Worm (Caenorhabditis elegans) whole organism, L1 larva: ENCODE measurements around the gene srh-234.

Source experiments
- Y116A8C.19 ChIP-seq: sonication (generic microtip); optimal IDR thresholded peaks from 2 replicates; lab custom pipeline; 2016; ENCODE audit warnings: missing compliant biosample characterization, missing genetic modification characterization, borderline replicate concordance
- blmp-1 ChIP-seq: fragments of 150-350 bp; optimal IDR thresholded peaks from 2 replicates; lab custom pipeline; 2014; ENCODE audit warnings: missing biosample characterization, missing genetic modification characterization
- ceh-88 ChIP-seq: fragments of 200-800 bp; sonication (Bioruptor generic); IDR thresholded peaks from 2 replicates; pipeline ENCODE4 v1.3.6; 2022; ENCODE audit warnings: missing genetic modification characterization, missing compliant biosample characterization
- ceh-90 ChIP-seq: sonication (generic microtip); optimal IDR thresholded peaks from 2 replicates; lab custom pipeline; 2016; ENCODE audit warnings: missing genetic modification characterization, missing compliant biosample characterization
- efl-1 ChIP-seq, 4 experiments: fragments of 150-350 bp; optimal IDR thresholded peaks in 3 of 4; peaks in 1 of 4; 1 replicate in 1 of 4; 2 replicates in 3 of 4; lab custom pipeline; 2014; ENCODE audit warnings: missing biosample characterization in 2 of 4, missing genetic modification characterization in 2 of 4, missing genetic modification reagents in 2 of 4
- efl-3 ChIP-seq: fragments of 200-800 bp; sonication (Bioruptor generic); optimal IDR thresholded peaks from 2 replicates; lab custom pipeline; 2018; ENCODE audit warnings: mild to moderate bottlenecking, missing genetic modification characterization, missing compliant biosample characterization
- egl-27 ChIP-seq, 2 experiments: fragments of 150-350 bp in 1 of 2; sonication (generic microtip); optimal IDR thresholded peaks; 3 replicates each; lab custom pipeline; 2017 to 2018; ENCODE audit warnings: missing biosample characterization in 2 of 2, missing genetic modification characterization in 2 of 2, missing genetic modification reagents in 2 of 2
- elt-2 ChIP-seq: sonication (generic microtip); optimal IDR thresholded peaks from 2 replicates; lab custom pipeline; 2016; ENCODE audit warnings: missing genetic modification characterization, mild to moderate bottlenecking, inconsistent platforms, missing compliant biosample characterization, missing genetic modification reagents
- elt-3 ChIP-seq, 6 experiments: fragments of 150-350 bp in 1 of 6; sonication (generic microtip); optimal IDR thresholded peaks; 2 replicates each; lab custom pipeline; 2017 to 2018; ENCODE audit warnings: missing biosample characterization in 6 of 6, missing genetic modification characterization in 6 of 6, inconsistent platforms in 1 of 6
- ets-5 ChIP-seq: fragments of 200-800 bp; sonication (Bioruptor generic); IDR thresholded peaks from 2 replicates; pipeline ENCODE4 v1.3.6; 2022; ENCODE audit warnings: missing genetic modification characterization, missing compliant biosample characterization
- fkh-4 ChIP-seq: sonication (generic microtip); optimal IDR thresholded peaks from 2 replicates; lab custom pipeline; 2016; ENCODE audit warnings: missing compliant biosample characterization, missing genetic modification characterization, borderline replicate concordance
- fkh-8 ChIP-seq: sonication (generic microtip); optimal IDR thresholded peaks from 2 replicates; lab custom pipeline; 2016; ENCODE audit warnings: mild to moderate bottlenecking, missing genetic modification characterization, missing compliant biosample characterization
- fos-1 ChIP-seq: fragments of 150-350 bp; optimal IDR thresholded peaks from 2 replicates; lab custom pipeline; 2014; ENCODE audit warnings: missing biosample characterization, missing genetic modification characterization
- hlh-17 ChIP-seq: fragments of 200-800 bp; sonication (Bioruptor generic); optimal IDR thresholded peaks from 2 replicates; lab custom pipeline; 2018; ENCODE audit warnings: missing genetic modification characterization, mild to moderate bottlenecking, missing compliant biosample characterization, moderate library complexity, borderline replicate concordance
- hlh-4 ChIP-seq: sonication (generic microtip); optimal IDR thresholded peaks from 2 replicates; lab custom pipeline; 2016; ENCODE audit warnings: mild to moderate bottlenecking, missing genetic modification characterization, missing compliant biosample characterization
- irx-1 ChIP-seq: sonication (generic microtip); optimal IDR thresholded peaks from 2 replicates; lab custom pipeline; 2016; ENCODE audit warnings: missing genetic modification characterization, missing compliant biosample characterization
- jun-1 ChIP-seq: fragments of 150-350 bp; optimal IDR thresholded peaks from 2 replicates; lab custom pipeline; 2014; ENCODE audit warnings: missing biosample characterization, missing genetic modification reagents, missing genetic modification characterization
- lin-14 ChIP-seq: fragments of 200-800 bp; sonication (Bioruptor generic); optimal IDR thresholded peaks from 2 replicates; lab custom pipeline; 2018; ENCODE audit warnings: mild to moderate bottlenecking, missing genetic modification characterization, moderate library complexity, missing compliant biosample characterization
- lin-15B ChIP-seq: fragments of 150-350 bp; sonication (generic microtip); optimal IDR thresholded peaks from 3 replicates; lab custom pipeline; 2014; ENCODE audit warnings: missing biosample characterization, missing genetic modification characterization
- lin-35 ChIP-seq, 2 experiments: fragments of 150-350 bp; optimal IDR thresholded peaks; 2 replicates each; lab custom pipeline; 2014; ENCODE audit warnings: missing biosample characterization in 2 of 2, missing genetic modification characterization in 2 of 2, missing genetic modification reagents in 2 of 2
- mdl-1 ChIP-seq, 2 experiments: fragments of 150-350 bp; optimal IDR thresholded peaks; 2 replicates each; lab custom pipeline; 2014 to 2017; ENCODE audit warnings: missing biosample characterization in 2 of 2, missing genetic modification characterization in 2 of 2, inconsistent platforms in 1 of 2
- nhr-19 ChIP-seq: fragments of 200-800 bp; sonication (Bioruptor generic); conservative IDR thresholded peaks from 2 replicates; pipeline ENCODE4 v1.3.6; 2022; ENCODE audit warnings: missing genetic modification characterization, missing compliant biosample characterization
- nhr-20 ChIP-seq: sonication (generic microtip); optimal IDR thresholded peaks from 2 replicates; lab custom pipeline; 2016; ENCODE audit warnings: mild to moderate bottlenecking, missing genetic modification characterization, missing compliant biosample characterization
- nhr-47 ChIP-seq: sonication (generic microtip); optimal IDR thresholded peaks from 2 replicates; lab custom pipeline; 2016; ENCODE audit warnings: mild to moderate bottlenecking, missing genetic modification characterization, moderate library complexity, missing compliant biosample characterization
- nhr-71 ChIP-seq: sonication (generic microtip); optimal IDR thresholded peaks from 2 replicates; lab custom pipeline; 2016; ENCODE audit warnings: mild to moderate bottlenecking, missing genetic modification characterization, moderate library complexity, missing compliant biosample characterization
- nhr-77 ChIP-seq: fragments of 150-350 bp; optimal IDR thresholded peaks from 2 replicates; lab custom pipeline; 2014; ENCODE audit warnings: missing biosample characterization, missing genetic modification characterization
- nhr-85 ChIP-seq: sonication (generic microtip); peaks from one replicate; lab custom pipeline; 2016; ENCODE audit warnings: missing genetic modification characterization, inconsistent platforms, missing compliant biosample characterization
- nhr-90 ChIP-seq: sonication (generic microtip); optimal IDR thresholded peaks from 2 replicates; lab custom pipeline; 2016; ENCODE audit warnings: mild to moderate bottlenecking, missing genetic modification characterization, missing compliant biosample characterization; ENCODE audit not compliant: poor library complexity
- pax-3 ChIP-seq: fragments of 200-800 bp; sonication (Bioruptor generic); optimal IDR thresholded peaks from 2 replicates; lab custom pipeline; 2018; ENCODE audit warnings: mild to moderate bottlenecking, missing genetic modification characterization, moderate library complexity, missing compliant biosample characterization
- rnt-1 ChIP-seq: sonication (generic microtip); optimal IDR thresholded peaks from 2 replicates; lab custom pipeline; 2016; ENCODE audit warnings: mild to moderate bottlenecking, missing genetic modification characterization, moderate library complexity, missing compliant biosample characterization
- skn-1 ChIP-seq: fragments of 150-350 bp; optimal IDR thresholded peaks from 2 replicates; lab custom pipeline; 2014; ENCODE audit warnings: missing biosample characterization, missing genetic modification characterization
- snpc-4 ChIP-seq: fragments of 150-350 bp; optimal IDR thresholded peaks from 2 replicates; lab custom pipeline; 2014; ENCODE audit warnings: missing biosample characterization, missing genetic modification characterization
- sox-4 ChIP-seq: sonication (generic microtip); optimal IDR thresholded peaks from 2 replicates; lab custom pipeline; 2016; ENCODE audit warnings: missing genetic modification characterization, missing compliant biosample characterization
- sup-37 ChIP-seq: fragments of 200-800 bp; sonication (Bioruptor generic); optimal IDR thresholded peaks from 2 replicates; lab custom pipeline; 2018; ENCODE audit warnings: mild to moderate bottlenecking, missing genetic modification characterization, missing compliant biosample characterization
- swsn-7 ChIP-seq: sonication (generic microtip); optimal IDR thresholded peaks from 2 replicates; lab custom pipeline; 2016; ENCODE audit warnings: missing genetic modification characterization, missing compliant biosample characterization
- tbx-2 ChIP-seq: sonication (generic microtip); optimal IDR thresholded peaks from 2 replicates; lab custom pipeline; 2016; ENCODE audit warnings: missing genetic modification characterization, missing compliant biosample characterization
- unc-62 ChIP-seq: fragments of 150-350 bp; optimal IDR thresholded peaks from 2 replicates; lab custom pipeline; 2014; ENCODE audit warnings: missing biosample characterization, missing genetic modification reagents, missing genetic modification characterization
- xbp-1 ChIP-seq: sonication (generic microtip); optimal IDR thresholded peaks from 2 replicates; lab custom pipeline; 2016; ENCODE audit warnings: missing genetic modification characterization, missing compliant biosample characterization

srh-234 gene

DNA sequence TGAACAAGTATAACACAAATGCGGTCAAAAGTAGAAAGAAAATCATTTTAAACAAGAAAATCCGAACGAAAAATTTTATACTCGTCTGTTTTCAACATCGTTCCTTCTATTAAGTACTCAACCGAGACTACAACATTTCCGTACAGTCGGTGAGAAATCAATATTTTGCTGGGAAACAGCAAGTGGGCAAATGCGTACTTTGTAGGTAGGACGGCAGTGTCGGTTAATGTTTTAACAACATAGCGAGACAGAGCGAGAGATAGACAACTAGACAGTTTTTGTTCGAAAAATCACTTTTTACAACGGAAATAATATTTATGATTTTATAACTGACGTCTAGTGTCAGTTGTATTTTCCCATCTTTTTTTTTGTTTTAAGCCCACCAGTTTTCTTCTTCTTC lies 29.7 kb upstream of the srh-234 start, which contains the start of gene cyp-33A1:
cyp-33A1 (minus strand) TSS at position 72 of the 400 bp plus-strand sequence.
- no peak for TF ChIP-seq snpc-4 (tag; lab: Kevin White, UChicago)
- peak; percentile 50 for TF ChIP-seq blmp-1
- peak; percentile 38 for TF ChIP-seq nhr-71 (tag; lab: Kevin White, UChicago)
- TF ChIP-seq skn-1 (tag; lab: Kevin White, UChicago): no peak
- TF ChIP-seq elt-3 (tag; optimal IDR thresholded peaks at IDR 0.05; lab: Kevin White, UChicago): peak in 1 of 6 experiments; percentile 64
- peak; percentile 75 for TF ChIP-seq nhr-20 (tag; lab: Kevin White, UChicago)
- TF ChIP-seq nhr-85 (tag; lab: Kevin White, UChicago): peak; percentile 81
- TF ChIP-seq tbx-2 (tag; lab: Kevin White, UChicago): no peak
- TF ChIP-seq nhr-19 (GFP tag; lab: Robert Waterston, UW): peak; percentile 16; the same call in 1 of the 2 replicates
- peak in 1 of 2 experiments; percentile 16 for TF ChIP-seq mdl-1 (tag; optimal IDR thresholded peaks at IDR 0.05; lab: Kevin White, UChicago)
- TF ChIP-seq elt-2: peak; percentile 8
- no peak for TF ChIP-seq ceh-88 (GFP tag; lab: Robert Waterston, UW)
- TF ChIP-seq nhr-90: peak; percentile 20

DNA sequence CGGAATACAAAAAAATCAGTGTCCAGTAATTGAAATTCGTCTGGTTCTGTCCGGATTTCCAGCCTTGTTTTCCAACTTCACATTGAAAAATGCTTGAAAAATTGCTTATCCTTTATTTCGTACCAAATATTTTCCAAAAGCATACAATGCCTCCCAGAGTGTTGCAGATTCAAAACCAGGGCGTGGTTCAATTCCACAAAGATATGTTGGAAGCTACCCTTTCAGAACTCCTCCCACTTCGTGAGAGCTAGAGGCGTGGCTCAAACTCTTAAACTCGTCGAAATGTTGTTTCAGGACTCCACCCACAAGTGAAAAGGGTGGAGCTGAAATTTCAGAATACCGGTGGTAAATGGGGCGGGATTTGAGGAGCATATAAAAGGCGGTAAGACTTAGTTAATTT lies 24.2 kb upstream of the srh-234 start, which contains the start of gene C12D5.3:
C12D5.3 (plus strand) TSS at position 301 of the 400 bp plus-strand sequence.
- TF ChIP-seq sox-4: no peak
- TF ChIP-seq ets-5 (GFP tag; lab: Robert Waterston, UW): no peak
- TF ChIP-seq jun-1: no peak
- TF ChIP-seq swsn-7 (tag; lab: Kevin White, UChicago): no peak
- no peak for TF ChIP-seq unc-62 (GFP tag; lab: Kevin White, UChicago)
- TF ChIP-seq blmp-1: no peak
- no peak for TF ChIP-seq hlh-4 (tag; lab: Kevin White, UChicago)
- no peak for TF ChIP-seq xbp-1
- no peak for TF ChIP-seq Y116A8C.19 (tag; lab: Kevin White, UChicago)
- no peak for TF ChIP-seq lin-14 (GFP tag; lab: Kevin White, UChicago)
- no peak for TF ChIP-seq efl-3
- TF ChIP-seq lin-35 (GFP tag; optimal IDR thresholded peaks at IDR 0.05; lab: Kevin White, UChicago): no peak
- no peak for TF ChIP-seq fos-1 (tag; lab: Kevin White, UChicago)

ce11 chrV:7672258-7672657 lies 20.6 kb upstream of the srh-234 start, which contains the start of gene C12D5.4:
Gene C12D5.4, plus strand, starts transcription at chrV:7672558.
- no peak for TF ChIP-seq nhr-77 (tag; lab: Kevin White, UChicago)

DNA sequence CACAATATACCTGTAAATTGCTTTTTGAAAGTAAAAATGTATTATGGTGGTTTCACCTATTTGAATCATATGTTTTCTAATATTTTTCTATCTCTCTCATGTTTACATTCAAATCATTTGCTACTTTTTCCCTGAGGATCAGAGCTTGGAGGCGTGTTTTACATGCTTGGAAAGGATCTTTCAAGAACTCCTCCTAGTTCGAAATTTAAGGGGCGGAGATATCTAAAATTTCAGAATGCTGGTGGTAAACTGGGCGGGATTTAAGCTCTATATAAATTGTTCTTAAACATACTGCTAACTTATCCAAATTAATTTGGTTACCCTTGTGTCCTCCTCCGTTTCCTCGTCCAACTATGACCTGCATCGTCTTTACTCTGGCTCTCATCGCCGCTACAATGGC lies 16.3 kb upstream of the srh-234 start, which contains the start of gene C12D5.5:
C12D5.5 (plus strand) TSS at position 301 of the 400 bp plus-strand sequence.
- TF ChIP-seq sup-37 (GFP tag; lab: Kevin White, UChicago): no peak
- TF ChIP-seq egl-27 (tag; optimal IDR thresholded peaks at IDR 0.05; lab: Kevin White, UChicago): no peak
- no peak for TF ChIP-seq hlh-17
- TF ChIP-seq ceh-90 (tag; lab: Kevin White, UChicago): no peak
- no peak for TF ChIP-seq lin-15B (tag; lab: Kevin White, UChicago)
- TF ChIP-seq fkh-8 (tag; lab: Kevin White, UChicago): no peak
- no peak for TF ChIP-seq lin-14 (GFP tag; lab: Kevin White, UChicago)
- TF ChIP-seq nhr-47 (tag; lab: Kevin White, UChicago): no peak
- TF ChIP-seq rnt-1 (tag; lab: Kevin White, UChicago): no peak
- no peak for TF ChIP-seq pax-3
- no peak for TF ChIP-seq irx-1 (tag; lab: Kevin White, UChicago)
- no peak for TF ChIP-seq fkh-4 (tag; lab: Kevin White, UChicago)
- no peak for TF ChIP-seq efl-1 (optimal IDR thresholded peaks at IDR 0.05; lab: Kevin White, UChicago)
- TF ChIP-seq efl-1 (GFP tag; optimal IDR thresholded peaks at IDR 0.05 in 1 of 2; lab: Kevin White, UChicago): no peak
